Worm (Caenorhabditis elegans) whole organism, L3 larva: ENCODE results near the gene rgs-11.

Experiments used
- egl-27 ChIP-seq: sonication (generic microtip); optimal IDR thresholded peaks from 4 replicates; lab custom pipeline; 2017; ENCODE audit warnings: missing biosample characterization, missing genetic modification reagents, missing genetic modification characterization
- elt-3 ChIP-seq, 3 experiments: fragments of 150-350 bp in 1 of 3; sonication (generic microtip) in 2 of 3; optimal IDR thresholded peaks; 2 replicates in 2 of 3; 4 replicates in 1 of 3; lab custom pipeline; 2014 to 2017; ENCODE audit warnings: missing biosample characterization in 3 of 3, missing genetic modification characterization in 3 of 3
- nhr-23 ChIP-seq: fragments of 150-350 bp; optimal IDR thresholded peaks from 2 replicates; lab custom pipeline; 2014; ENCODE audit warnings: missing biosample characterization, missing genetic modification reagents, missing genetic modification characterization
- nhr-76 ChIP-seq: fragments of 150-350 bp; sonication (generic microtip); optimal IDR thresholded peaks from 5 replicates; lab custom pipeline; 2014; ENCODE audit warnings: missing biosample characterization, missing genetic modification characterization
- nhr-77 ChIP-seq: fragments of 150-350 bp; optimal IDR thresholded peaks from 2 replicates; lab custom pipeline; 2014; ENCODE audit warnings: missing biosample characterization, missing genetic modification characterization
- pqm-1 ChIP-seq: fragments of 150-350 bp; optimal IDR thresholded peaks from 2 replicates; lab custom pipeline; 2017; ENCODE audit warnings: missing biosample characterization, missing genetic modification characterization, inconsistent platforms
- sea-2 ChIP-seq: fragments of 150-350 bp; sonication (generic microtip); optimal IDR thresholded peaks from 4 replicates; lab custom pipeline; 2014; ENCODE audit warnings: missing biosample characterization, missing genetic modification reagents, missing genetic modification characterization
- unc-62 ChIP-seq: fragments of 150-350 bp; sonication (generic microtip); optimal IDR thresholded peaks from 4 replicates; lab custom pipeline; 2014; ENCODE audit warnings: missing biosample characterization, missing genetic modification reagents, missing genetic modification characterization
- zag-1 ChIP-seq: fragments of 150-350 bp; optimal IDR thresholded peaks from 2 replicates; lab custom pipeline; 2014; ENCODE audit warnings: missing biosample characterization, missing genetic modification characterization

ce11 chrX:14993744-14994143 is 29.4 kb downstream of the rgs-11 start:
- TF ChIP-seq pqm-1 (no peak), unc-62 (no peak), sea-2 (GFP tag; lab: Kevin White, UChicago) (no peak), nhr-23 (no peak), nhr-77 (tag; lab: Kevin White, UChicago) (no peak), nhr-76 (no peak), elt-3 (tag; optimal IDR thresholded peaks at IDR 0.05; lab: Kevin White, UChicago) (no peak), zag-1 (tag; lab: Kevin White, UChicago) (no peak), egl-27 (tag; lab: Kevin White, UChicago) (no peak)
